Worm (Caenorhabditis elegans) whole organism, L3 larva: ENCODE data around the gene C06E4.6.
"Not testable (repeated sequence)": the region's sequence is repeated elsewhere in the genome, so short reads cannot be mapped to it uniquely, and the experiment has no call there.

Experiments used
- jun-1 ChIP-seq: fragments of 150-350 bp; optimal IDR thresholded peaks from 2 replicates; lab custom pipeline; 2014; ENCODE audit warnings: missing biosample characterization, missing genetic modification reagents, missing genetic modification characterization
- tbx-2 ChIP-seq: sonication (generic microtip); optimal IDR thresholded peaks from 2 replicates; lab custom pipeline; 2016; ENCODE audit warnings: mild to moderate bottlenecking, missing genetic modification characterization, missing compliant biosample characterization

ce11 chrIV:7247243-7247642, 10.9 kb downstream of the C06E4.6 start, which contains the start of gene D2024.1:
- not testable (repeated sequence) for TF ChIP-seq jun-1, tbx-2 (tag; lab: Kevin White, UChicago)
